Fruit fly (Drosophila melanogaster) whole organism, embryonic: ENCODE measurements around the gene CG33643.

Experiments used
- BtbVII ChIP-seq: fragments of 200-800 bp; sonication (Bioruptor generic); optimal IDR thresholded peaks from 3 replicates; lab custom pipeline; 2017; ENCODE audit warnings: missing biosample characterization, mild to moderate bottlenecking, missing genetic modification characterization
- Bteb2 ChIP-seq: fragments of 200-800 bp; sonication (Bioruptor generic); optimal IDR thresholded peaks from 2 replicates; lab custom pipeline; 2016; ENCODE audit warnings: missing biosample characterization, missing genetic modification characterization
- CG10209 ChIP-seq: fragments of 200-800 bp; sonication (Bioruptor generic); optimal IDR thresholded peaks from 3 replicates; lab custom pipeline; 2017; ENCODE audit warnings: missing biosample characterization, mild to moderate bottlenecking, missing genetic modification characterization, missing genetic modification reagents
- CG10543 ChIP-seq: fragments of 200-800 bp; sonication (Bioruptor generic); optimal IDR thresholded peaks from 3 replicates; lab custom pipeline; 2017; ENCODE audit warnings: missing biosample characterization, mild to moderate bottlenecking, missing genetic modification characterization, moderate library complexity
- CG14965 ChIP-seq: fragments of 200-800 bp; sonication (Bioruptor generic); optimal IDR thresholded peaks from 2 replicates; lab custom pipeline; 2016; ENCODE audit warnings: missing biosample characterization, missing genetic modification characterization, borderline replicate concordance
- CG15601 ChIP-seq: fragments of 200-800 bp; sonication (Bioruptor generic); optimal IDR thresholded peaks from 3 replicates; lab custom pipeline; 2019; ENCODE audit warnings: missing biosample characterization, mild to moderate bottlenecking, missing genetic modification characterization, moderate library complexity
- CG16863 ChIP-seq: fragments of 200-800 bp; sonication (Bioruptor generic); optimal IDR thresholded peaks from 3 replicates; lab custom pipeline; 2016; ENCODE audit warnings: missing biosample characterization, missing genetic modification characterization
- CG17361 ChIP-seq: fragments of 200-800 bp; sonication (Bioruptor generic); IDR thresholded peaks from 3 replicates; pipeline ENCODE4 v1.3.6; 2022; ENCODE audit warnings: missing biosample characterization, missing genetic modification characterization
- CG17829 ChIP-seq: fragments of 200-800 bp; optimal IDR thresholded peaks from 2 replicates; lab custom pipeline; 2019; ENCODE audit warnings: missing biosample characterization, mild to moderate bottlenecking, missing genetic modification characterization, moderate library complexity
- CG18476 ChIP-seq: fragments of 200-800 bp; sonication (Bioruptor generic); optimal IDR thresholded peaks from 2 replicates; lab custom pipeline; 2016; ENCODE audit warnings: missing biosample characterization, mild to moderate bottlenecking, missing genetic modification characterization
- CG2889 ChIP-seq: fragments of 200-800 bp; sonication (Bioruptor generic); IDR thresholded peaks from 3 replicates; pipeline ENCODE4 v1.3.6; 2022; ENCODE audit warnings: missing biosample characterization, missing genetic modification characterization
- CG30431 ChIP-seq: fragments of 200-800 bp; sonication (Bioruptor generic); optimal IDR thresholded peaks from 2 replicates; lab custom pipeline; 2017; ENCODE audit warnings: missing biosample characterization, missing genetic modification characterization
- CG34376 ChIP-seq: fragments of 200-800 bp; sonication (Bioruptor generic); optimal IDR thresholded peaks from 2 replicates; lab custom pipeline; 2018; ENCODE audit warnings: missing biosample characterization, mild to moderate bottlenecking, missing genetic modification characterization
- CG4424 ChIP-seq: fragments of 200-800 bp; sonication (Bioruptor generic); optimal IDR thresholded peaks from 3 replicates; lab custom pipeline; 2016; ENCODE audit warnings: missing biosample characterization, missing genetic modification characterization
- CG4820 ChIP-seq: fragments of 200-800 bp; sonication (Bioruptor generic); optimal IDR thresholded peaks from 3 replicates; lab custom pipeline; 2016; ENCODE audit warnings: missing biosample characterization, missing genetic modification characterization
- CG6272 ChIP-seq: fragments of 200-800 bp; sonication (Bioruptor generic); IDR thresholded peaks from 2 replicates; pipeline ENCODE4 v1.3.6; 2022; ENCODE audit warnings: missing biosample characterization, missing genetic modification characterization
- CG6683 ChIP-seq: fragments of 200-800 bp; sonication (Bioruptor generic); optimal IDR thresholded peaks from 2 replicates; lab custom pipeline; 2017; ENCODE audit warnings: missing biosample characterization, mild to moderate bottlenecking, missing genetic modification characterization, missing genetic modification reagents
- CG7928 ChIP-seq: fragments of 200-800 bp; sonication (Bioruptor generic); optimal IDR thresholded peaks from 2 replicates; lab custom pipeline; 2017; ENCODE audit warnings: missing biosample characterization, mild to moderate bottlenecking, missing genetic modification characterization
- Dad ChIP-seq: fragments of 200-800 bp; sonication (Bioruptor generic); optimal IDR thresholded peaks from 3 replicates; lab custom pipeline; 2016; ENCODE audit warnings: missing biosample characterization, missing genetic modification characterization
- Dbx ChIP-seq: fragments of 200-800 bp; sonication (Bioruptor generic); IDR thresholded peaks from 3 replicates; pipeline ENCODE4 v1.3.6; 2022; ENCODE audit warnings: missing biosample characterization, missing genetic modification characterization
- Doc3 ChIP-seq: fragments of 200-800 bp; sonication (Bioruptor generic); IDR thresholded peaks from 3 replicates; pipeline ENCODE4 v1.3.6; 2022; ENCODE audit warnings: missing biosample characterization, missing genetic modification characterization; ENCODE audit not compliant: partially characterized antibody
- Dref ChIP-seq: fragments of 200-800 bp; sonication (Bioruptor generic); IDR thresholded peaks from 2 replicates; pipeline ENCODE4 v1.3.6; 2022; ENCODE audit warnings: missing biosample characterization, missing genetic modification characterization
- Drgx ChIP-seq: fragments of 200-800 bp; sonication (Bioruptor generic); IDR thresholded peaks from 2 replicates; pipeline ENCODE4 v1.3.6; 2022; ENCODE audit warnings: missing biosample characterization, missing genetic modification characterization
- Hmx ChIP-seq: fragments of 200-800 bp; sonication (Bioruptor generic); optimal IDR thresholded peaks from 2 replicates; lab custom pipeline; 2016; ENCODE audit warnings: missing biosample characterization, missing genetic modification characterization
- Hr51 ChIP-seq, 2 experiments: fragments of 200-800 bp; sonication (Bioruptor generic); optimal IDR thresholded peaks; 2 replicates in 1 of 2; 3 replicates in 1 of 2; lab custom pipeline; 2016 to 2018; ENCODE audit warnings: missing biosample characterization in 2 of 2, missing genetic modification characterization in 2 of 2, mild to moderate bottlenecking in 1 of 2, moderate library complexity in 1 of 2
- NfI ChIP-seq: fragments of 200-800 bp; sonication (Bioruptor generic); optimal IDR thresholded peaks from 3 replicates; lab custom pipeline; 2018; ENCODE audit warnings: missing biosample characterization, mild to moderate bottlenecking, missing genetic modification characterization, moderate library complexity
- Side ChIP-seq: fragments of 200-800 bp; sonication (Bioruptor generic); optimal IDR thresholded peaks from 2 replicates; lab custom pipeline; 2016; ENCODE audit warnings: missing biosample characterization, missing genetic modification characterization
- ara ChIP-seq: fragments of 200-800 bp; sonication (Bioruptor generic); IDR thresholded peaks from 2 replicates; pipeline ENCODE4 v1.3.6; 2022; ENCODE audit warnings: missing biosample characterization, missing genetic modification characterization
- cg ChIP-seq: fragments of 200-800 bp; sonication (Bioruptor generic); optimal IDR thresholded peaks from 3 replicates; lab custom pipeline; 2019; ENCODE audit warnings: missing biosample characterization, mild to moderate bottlenecking, missing genetic modification characterization, moderate library complexity
- chif ChIP-seq, 2 experiments: fragments of 200-800 bp; sonication (Bioruptor generic); optimal IDR thresholded peaks; 3 replicates each; lab custom pipeline; 2016; ENCODE audit warnings: missing biosample characterization in 2 of 2, missing genetic modification characterization in 2 of 2
- corto ChIP-seq: fragments of 200-800 bp; sonication (Bioruptor generic); optimal IDR thresholded peaks from 2 replicates; lab custom pipeline; 2016; ENCODE audit warnings: missing biosample characterization, mild to moderate bottlenecking, missing genetic modification characterization, moderate library complexity
- crc ChIP-seq: fragments of 200-800 bp; sonication (Bioruptor generic); optimal IDR thresholded peaks from 2 replicates; lab custom pipeline; 2016; ENCODE audit warnings: missing biosample characterization, missing genetic modification characterization
- dimm ChIP-seq: fragments of 200-800 bp; sonication (Bioruptor generic); IDR thresholded peaks from 2 replicates; pipeline ENCODE4 v1.3.6; 2022; ENCODE audit warnings: missing biosample characterization, missing genetic modification characterization
- dmrt99B ChIP-seq: fragments of 200-800 bp; sonication (Bioruptor generic); optimal IDR thresholded peaks from 2 replicates; lab custom pipeline; 2018; ENCODE audit warnings: missing biosample characterization, mild to moderate bottlenecking, missing genetic modification characterization, moderate library complexity
- jigr1 ChIP-seq: fragments of 200-800 bp; sonication (Bioruptor generic); IDR thresholded peaks from 3 replicates; pipeline ENCODE4 v1.3.6; 2022; ENCODE audit warnings: missing biosample characterization, missing genetic modification characterization
- jing ChIP-seq: fragments of 200-800 bp; sonication (Bioruptor generic); optimal IDR thresholded peaks from 2 replicates; lab custom pipeline; 2018; ENCODE audit warnings: missing biosample characterization, mild to moderate bottlenecking, missing genetic modification characterization
- knrl ChIP-seq: fragments of 200-800 bp; sonication (Bioruptor generic); IDR thresholded peaks from 3 replicates; pipeline ENCODE4 v1.3.6; 2022; ENCODE audit warnings: missing biosample characterization, missing genetic modification characterization; ENCODE audit not compliant: partially characterized antibody
- lola ChIP-seq, 3 experiments: fragments of >200 bp in 2 of 3; fragments of 200-800 bp in 1 of 3; sonication (Bioruptor generic) in 1 of 3; optimal IDR thresholded peaks; 2 replicates each; lab custom pipeline; 2017 to 2019; ENCODE audit warnings: missing biosample characterization in 3 of 3, missing genetic modification characterization in 3 of 3, mild to moderate bottlenecking in 1 of 3, moderate library complexity in 1 of 3
- pnt ChIP-seq: fragments of 200-800 bp; sonication (Bioruptor generic); optimal IDR thresholded peaks from 3 replicates; lab custom pipeline; 2016; ENCODE audit warnings: missing biosample characterization, missing genetic modification characterization
- sc ChIP-seq, 3 experiments: fragments of >200 bp in 2 of 3; fragments of 200-800 bp in 1 of 3; sonication (Bioruptor generic) in 1 of 3; optimal IDR thresholded peaks; 2 replicates in 2 of 3; 3 replicates in 1 of 3; lab custom pipeline; 2017; ENCODE audit warnings: mild to moderate bottlenecking in 1 of 3, missing biosample characterization in 1 of 3, missing genetic modification characterization in 1 of 3, missing genetic modification reagents in 1 of 3
- sim ChIP-seq: fragments of 200-800 bp; sonication (Bioruptor generic); IDR thresholded peaks from 2 replicates; pipeline ENCODE4 v1.3.6; 2022; ENCODE audit warnings: missing biosample characterization, missing genetic modification characterization
- sima ChIP-seq: fragments of 200-800 bp; sonication (Bioruptor generic); optimal IDR thresholded peaks from 2 replicates; lab custom pipeline; 2016; ENCODE audit warnings: missing biosample characterization, missing genetic modification characterization
- sr ChIP-seq: fragments of 200-800 bp; sonication (Bioruptor generic); IDR thresholded peaks from 3 replicates; pipeline ENCODE4 v1.3.6; 2022; ENCODE audit warnings: missing biosample characterization, missing genetic modification characterization
- tx ChIP-seq: fragments of 200-800 bp; sonication (Bioruptor generic); optimal IDR thresholded peaks from 2 replicates; lab custom pipeline; 2016; ENCODE audit warnings: missing biosample characterization, missing genetic modification characterization
- wdn ChIP-seq: fragments of 200-800 bp; sonication (Bioruptor generic); IDR thresholded peaks from 2 replicates; pipeline ENCODE4 v1.3.6; 2022; ENCODE audit warnings: missing biosample characterization, missing genetic modification characterization
- zfh1 ChIP-seq: fragments of 200-800 bp; sonication (Bioruptor generic); IDR thresholded peaks from 3 replicates; pipeline ENCODE4 v1.3.6; 2022; ENCODE audit warnings: missing biosample characterization, missing genetic modification characterization

The CG33643 gene

dm6 chr2L:13513331-13514261 lies 17.3 kb upstream of the CG33643 start (continued):
- TF ChIP-seq dimm (GFP tag; lab: Robert Waterston, UW) (no peak), CG6272 (GFP tag; lab: Robert Waterston, UW) (peak; percentile 61; the same call in 1 of the 2 replicates), CG6683 (GFP tag; lab: Kevin White, UChicago) (peak; percentile 28), Hr51 (GFP tag; optimal IDR thresholded peaks at IDR 0.05; lab: Kevin White, UChicago) (peak in 1 of 2 experiments; percentile 53), ara (GFP tag; lab: Robert Waterston, UW) (peak; percentile 48; the same call in 1 of the 2 replicates), dmrt99B (tag; lab: Kevin White, UChicago) (peak; percentile 66), jing (GFP tag; lab: Kevin White, UChicago) (no peak), CG17361 (peak; percentile 75), pnt (GFP tag; lab: Kevin White, UChicago) (peak; percentile 58), CG34376 (GFP tag; lab: Kevin White, UChicago) (peak; percentile 12), Hmx (GFP tag; lab: Kevin White, UChicago) (no peak), crc (GFP tag; lab: Kevin White, UChicago) (peak; percentile 19), CG7928 (GFP tag; lab: Kevin White, UChicago) (no peak), wdn (GFP tag; lab: Robert Waterston, UW) (peak; percentile 59; the same call in 1 of the 2 replicates), CG14965 (GFP tag; lab: Kevin White, UChicago) (no peak), CG4424 (GFP tag; lab: Kevin White, UChicago) (peak; percentile 53), tx (GFP tag; lab: Kevin White, UChicago) (peak; percentile 61), CG15601 (tag; lab: Kevin White, UChicago) (no peak), zfh1 (GFP tag; lab: Robert Waterston, UW) (peak; percentile 73), jigr1 (GFP tag; lab: Robert Waterston, UW) (no peak), CG4820 (GFP tag; lab: Kevin White, UChicago) (peak; percentile 49), Drgx (GFP tag; lab: Robert Waterston, UW) (peak; percentile 56), corto (no peak), CG18476 (peak; percentile 20), CG30431 (GFP tag; lab: Kevin White, UChicago) (peak; percentile 48), Side (GFP tag; lab: Kevin White, UChicago) (peak; percentile 57), sim (GFP tag; lab: Robert Waterston, UW) (no peak), CG10209 (GFP tag; lab: Kevin White, UChicago) (peak; percentile 56), NfI (peak; percentile 63), cg (peak; percentile 54), CG2889 (GFP tag; lab: Robert Waterston, UW) (peak; percentile 57; the same call in 2 of the 3 replicates), sima (GFP tag; lab: Kevin White, UChicago) (peak; percentile 7), Dref (GFP tag; lab: Robert Waterston, UW) (no peak; the same call in 1 of the 2 replicates), lola (GFP tag; optimal IDR thresholded peaks at IDR 0.05; lab: Kevin White, UChicago) (no peak), Dad (GFP tag; lab: Kevin White, UChicago) (peak; percentile 24), CG17829 (peak; percentile 62), Doc3 (GFP tag; lab: Robert Waterston, UW) (0 out of 3 replicates have a peak, but pooled peaks have one; percentile 19), CG10543 (peak; percentile 39), BtbVII (GFP tag; lab: Kevin White, UChicago) (peak; percentile 43), chif (GFP tag; optimal IDR thresholded peaks at IDR 0.05; lab: Kevin White, UChicago) (peak in 1 of 2 experiments; percentile 35), Dbx (peak; percentile 57; the same call in 2 of the 3 replicates), Bteb2 (GFP tag; lab: Kevin White, UChicago) (peak; percentile 40), knrl (GFP tag; lab: Robert Waterston, UW) (no peak), sr (GFP tag; lab: Robert Waterston, UW) (no peak), CG16863 (GFP tag; lab: Kevin White, UChicago) (peak; percentile 69), sc (optimal IDR thresholded peaks at IDR 0.05; lab: Kevin White, UChicago) (no peak), sc (GFP tag; optimal IDR thresholded peaks at IDR 0.05; lab: Kevin White, UChicago) (no peak)
